Fruit fly (Drosophila melanogaster) whole organism, prepupa: ENCODE results near the gene mus81.

Experiments
- Blimp-1 ChIP-seq: fragments of 200-800 bp; sonication (Bioruptor generic); optimal IDR thresholded peaks from 3 replicates; lab custom pipeline; 2017; ENCODE audit warnings: missing biosample characterization, missing genetic modification characterization, mild to moderate bottlenecking, moderate library complexity, missing genetic modification reagents
- CG6808 ChIP-seq: fragments of 200-800 bp; sonication (Bioruptor generic); optimal IDR thresholded peaks from 3 replicates; lab custom pipeline; 2017; ENCODE audit warnings: missing biosample characterization, missing genetic modification characterization, mild to moderate bottlenecking, moderate library complexity, missing genetic modification reagents
- CG6854 ChIP-seq: fragments of 200-800 bp; sonication (Bioruptor generic); optimal IDR thresholded peaks from 2 replicates; lab custom pipeline; 2017; ENCODE audit warnings: missing biosample characterization, mild to moderate bottlenecking, missing genetic modification characterization
- CG8632 ChIP-seq: fragments of 200-800 bp; sonication (Bioruptor generic); optimal IDR thresholded peaks from 3 replicates; lab custom pipeline; 2016; ENCODE audit warnings: missing biosample characterization, missing genetic modification characterization
- Hr38 ChIP-seq: sonication (Bioruptor generic); optimal IDR thresholded peaks from 2 replicates; lab custom pipeline; 2016; ENCODE audit warnings: missing biosample characterization, missing genetic modification characterization
- dsx ChIP-seq: fragments of 200-800 bp; optimal IDR thresholded peaks from 3 replicates; lab custom pipeline; 2019; ENCODE audit warnings: missing biosample characterization, mild to moderate bottlenecking, missing genetic modification characterization, moderate library complexity; ENCODE audit not compliant: poor library complexity, severe bottlenecking
- lz ChIP-seq: fragments of 200-800 bp; sonication (Bioruptor generic); optimal IDR thresholded peaks from 3 replicates; lab custom pipeline; 2016; ENCODE audit warnings: missing biosample characterization, missing genetic modification characterization
- ss ChIP-seq, 2 experiments: fragments of 200-800 bp; sonication (Bioruptor generic); optimal IDR thresholded peaks; 2 replicates in 1 of 2; 3 replicates in 1 of 2; lab custom pipeline; 2017 to 2018; ENCODE audit warnings: mild to moderate bottlenecking in 2 of 2, missing biosample characterization in 2 of 2, missing genetic modification characterization in 2 of 2, moderate library complexity in 1 of 2

- TF ChIP-seq lz (no peak), Blimp-1 (no peak), ss (GFP tag; optimal IDR thresholded peaks at IDR 0.05; lab: Kevin White, UChicago) (no peak), Hr38 (GFP tag; lab: Kevin White, UChicago) (no peak), CG6808 (GFP tag; lab: Kevin White, UChicago) (no peak), CG8632 (GFP tag; lab: Kevin White, UChicago) (no peak), CG6854 (GFP tag; lab: Kevin White, UChicago) (no peak), dsx (GFP tag; lab: Kevin White, UChicago) (no peak)
Observed at dm6 chrX:894182-894581, 46.7 kb upstream of the mus81 start, which contains the start of gene CG11663.
